Worm (Caenorhabditis elegans): ENCODE data around the gene ZK507.1.

DNA sequence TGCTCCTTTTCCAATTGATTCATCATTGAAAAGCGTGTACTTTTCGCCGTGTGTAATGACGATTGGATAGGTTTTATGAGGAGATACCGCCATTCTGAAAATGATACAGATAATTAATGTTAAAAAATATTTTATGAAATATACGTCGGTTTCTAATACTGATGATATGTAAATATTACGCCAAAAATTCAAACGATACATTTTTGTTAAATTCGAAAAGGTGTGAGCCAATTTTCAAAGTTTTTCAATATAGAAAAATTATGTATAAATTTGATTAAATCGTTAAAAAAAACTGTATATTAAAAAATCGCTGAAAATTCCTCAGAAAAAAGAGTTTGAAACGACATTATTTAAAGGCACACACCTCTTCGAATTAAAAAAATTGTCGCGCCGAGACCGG is 50.5 kb downstream of the ZK507.1 start, which contains the start of gene ikke-1:
- TF ChIP-seq T22C8.4 (GFP tag; IDR thresholded peaks at IDR 0.05) (no peak), klf-2 (GFP tag; conservative IDR thresholded peaks at IDR 0.05) (no peak), ztf-23 (GFP tag; IDR thresholded peaks at IDR 0.05) (no peak), med-1 (GFP tag; optimal IDR thresholded peaks at IDR 0.05; ENCODE audit: insufficient read depth) (no peak), ref-1 (GFP tag; conservative IDR thresholded peaks at IDR 0.05) (no peak), flt-1 (GFP tag; IDR thresholded peaks at IDR 0.05) (no peak), cog-1 (tag; optimal IDR thresholded peaks at IDR 0.05) (no peak), tab-1 (GFP tag; IDR thresholded peaks at IDR 0.05) (no peak)

All from whole organism, midembryonic.